Fruit fly (Drosophila melanogaster): ENCODE data around the gene CG32425.

dm6 chr3L:20497124-20497996 lies at the start of gene CG32425:
- TF ChIP-seq usp (GFP tag; optimal IDR thresholded peaks at IDR 0.05), result no peak
- no peak for TF ChIP-seq psq (optimal IDR thresholded peaks at IDR 0.05)

Data from whole organism.